Worm (Caenorhabditis elegans) whole organism, L1 larva: Measurements from ENCODE around the gene slc-25A10.

Experiments used
- ama-1 ChIP-seq: fragments of 150-350 bp; optimal IDR thresholded peaks from 2 replicates; lab custom pipeline; 2014
- ces-1 ChIP-seq: fragments of 150-350 bp; optimal IDR thresholded peaks from 2 replicates; lab custom pipeline; 2014; ENCODE audit warnings: missing biosample characterization, missing genetic modification reagents, missing genetic modification characterization
- grh-1 ChIP-seq: fragments of 200-800 bp; sonication (Bioruptor generic); IDR thresholded peaks from 2 replicates; pipeline ENCODE4 v1.3.6; 2022; ENCODE audit warnings: missing genetic modification reagents, missing genetic modification characterization, missing compliant biosample characterization
- lin-13 ChIP-seq: fragments of 150-350 bp; optimal IDR thresholded peaks from 2 replicates; lab custom pipeline; 2014; ENCODE audit warnings: missing biosample characterization, missing genetic modification reagents, missing genetic modification characterization
- lsy-2 ChIP-seq, 2 experiments: fragments of 150-350 bp; optimal IDR thresholded peaks; 2 replicates each; lab custom pipeline; 2014; ENCODE audit warnings: missing biosample characterization in 2 of 2, missing genetic modification characterization in 2 of 2
- nhr-11 ChIP-seq: fragments of 150-350 bp; optimal IDR thresholded peaks from 2 replicates; lab custom pipeline; 2014; ENCODE audit warnings: missing biosample characterization, missing genetic modification characterization
- nhr-90 ChIP-seq: sonication (generic microtip); optimal IDR thresholded peaks from 2 replicates; lab custom pipeline; 2016; ENCODE audit warnings: mild to moderate bottlenecking, missing genetic modification characterization, missing compliant biosample characterization; ENCODE audit not compliant: poor library complexity
- tbx-2 ChIP-seq: sonication (generic microtip); optimal IDR thresholded peaks from 2 replicates; lab custom pipeline; 2016; ENCODE audit warnings: missing genetic modification characterization, missing compliant biosample characterization
- unc-86 ChIP-seq: sonication (generic microtip); optimal IDR thresholded peaks from 2 replicates; lab custom pipeline; 2016; ENCODE audit warnings: missing genetic modification characterization, missing compliant biosample characterization

DNA sequence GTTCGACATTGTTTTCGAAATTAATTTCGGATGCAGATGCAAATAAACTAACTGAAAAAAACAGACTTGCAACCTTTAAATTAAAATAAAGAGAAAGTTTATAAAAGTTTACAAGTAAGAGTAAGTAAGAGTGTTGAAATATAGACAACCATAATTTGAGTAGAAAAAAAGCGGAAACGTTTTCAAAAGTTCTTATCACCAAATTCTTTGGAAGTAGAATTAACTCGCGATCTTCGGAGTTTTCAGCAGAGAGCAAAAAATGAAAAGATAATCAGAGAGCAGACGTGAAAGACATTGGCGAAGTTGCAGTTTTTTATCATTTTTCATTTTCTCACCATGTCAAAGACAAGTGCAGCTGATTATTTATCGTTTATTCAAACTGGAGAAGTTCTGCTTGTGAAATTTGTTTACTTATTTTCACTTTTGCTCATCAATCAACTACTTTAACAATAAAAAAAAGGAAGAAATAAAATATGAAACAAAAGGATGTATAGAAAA lies 36.3 kb upstream of the slc-25A10 start, which contains the start of gene abts-4:
- TF ChIP-seq grh-1 (GFP tag; lab: Robert Waterston, UW) (no peak), unc-86 (no peak), tbx-2 (tag; lab: Kevin White, UChicago) (no peak), lsy-2 (tag; optimal IDR thresholded peaks at IDR 0.05; lab: Kevin White, UChicago) (no peak), nhr-11 (tag; lab: Kevin White, UChicago) (no peak), lin-13 (GFP tag; lab: Kevin White, UChicago) (no peak), nhr-90 (no peak), ama-1 (lab: Kevin White, UChicago) (no peak), ces-1 (GFP tag; lab: Kevin White, UChicago) (no peak)
